Fruit fly (Drosophila melanogaster): ENCODE measurements around the gene CG14238.

The CG14238 gene

DNA sequence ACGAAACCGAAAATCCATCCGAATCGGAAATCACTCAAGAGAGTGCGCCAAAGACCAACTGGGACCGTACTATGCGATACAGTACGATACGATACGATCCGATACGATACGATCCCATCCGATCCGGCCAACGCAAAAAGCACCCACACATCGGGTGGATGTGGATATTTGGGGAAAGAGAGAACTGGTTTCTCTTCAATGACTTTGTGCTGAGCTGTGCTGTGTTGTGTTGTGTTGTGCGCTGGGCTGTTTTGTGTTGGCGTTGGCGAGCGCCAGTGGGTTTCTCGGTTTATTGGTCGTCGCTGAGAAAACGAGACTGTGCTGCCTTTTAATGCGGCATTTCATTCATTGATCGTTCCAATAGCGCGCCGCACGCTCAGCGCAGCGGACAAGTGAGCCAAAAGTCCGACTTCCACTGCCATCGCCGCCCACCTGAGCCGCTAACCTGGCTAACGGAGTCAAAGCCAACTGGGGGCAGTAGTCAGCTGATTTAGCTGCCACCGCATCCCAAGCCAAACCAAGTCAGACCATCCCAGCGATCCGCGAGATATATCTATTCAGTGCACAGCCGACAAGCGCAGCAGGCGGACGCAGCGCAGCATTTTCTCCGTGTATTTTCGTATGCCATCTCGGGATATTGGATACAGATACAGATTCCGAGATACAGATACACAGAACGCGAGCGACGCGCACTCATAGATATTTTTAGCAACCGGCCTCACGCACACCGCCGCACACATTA, 17.4 kb upstream of the CG14238 start, which contains the start of gene tx:
TSS of gene tx (plus strand) at position 324 of the 742 bp plus-strand sequence.
- peak; percentile 29; the same call in 1 of the 2 replicates for TF ChIP-seq amos (GFP tag; IDR thresholded peaks at IDR 0.05; ENCODE audit: partially characterized antibody)
- TF ChIP-seq CG10274 (GFP tag; optimal IDR thresholded peaks at IDR 0.05), result no peak
- peak; percentile 77; the same call in 1 of the 4 replicates for TF ChIP-seq chinmo (GFP tag; IDR thresholded peaks at IDR 0.05; ENCODE audit: partially characterized antibody)
- peak; percentile 10 for TF ChIP-seq mirr (GFP tag; optimal IDR thresholded peaks at IDR 0.05)
- TF ChIP-seq CG7928 (GFP tag; optimal IDR thresholded peaks at IDR 0.05), result no peak
- TF ChIP-seq HLH4C (GFP tag; IDR thresholded peaks at IDR 0.05; ENCODE audit: partially characterized antibody), result no peak
- TF ChIP-seq br (optimal IDR thresholded peaks at IDR 0.05), result no peak
- TF ChIP-seq Ets65A (GFP tag), result no peak
- TF ChIP-seq CG2116 (GFP tag; optimal IDR thresholded peaks at IDR 0.05), result no peak
- no peak for TF ChIP-seq CG9215 (GFP tag; IDR thresholded peaks at IDR 0.05)
- no peak for TF ChIP-seq Atf-2 (GFP tag; optimal IDR thresholded peaks at IDR 0.05)
- TF ChIP-seq abd-A (tag; optimal IDR thresholded peaks at IDR 0.05), result peak; percentile 64
- TF ChIP-seq hbn (GFP tag; IDR thresholded peaks at IDR 0.05; ENCODE audit: partially characterized antibody), result no peak
- no peak for TF ChIP-seq usp (GFP tag; optimal IDR thresholded peaks at IDR 0.05)
- 0 out of 3 replicates have a peak, but pooled peaks have one; percentile 7 for TF ChIP-seq CG6791 (GFP tag; IDR thresholded peaks at IDR 0.05; ENCODE audit: partially characterized antibody)
- no peak for TF ChIP-seq CG30020 (tag; optimal IDR thresholded peaks at IDR 0.05)
- 0 out of 3 replicates have a peak, but pooled peaks have one; percentile 47 for TF ChIP-seq hb (GFP tag; IDR thresholded peaks at IDR 0.05; ENCODE audit: partially characterized antibody)
- no peak for TF ChIP-seq Lim3 (GFP tag; IDR thresholded peaks at IDR 0.05)
- TF ChIP-seq CG32767 (GFP tag; IDR thresholded peaks at IDR 0.05), result peak; percentile 60
- TF ChIP-seq Mad (GFP tag; optimal IDR thresholded peaks at IDR 0.05), result no peak
- no peak for TF ChIP-seq HmgD (GFP tag; optimal IDR thresholded peaks at IDR 0.05)
- no peak for TF ChIP-seq gro (GFP tag; optimal IDR thresholded peaks at IDR 0.05)
- TF ChIP-seq CG11398 (GFP tag; optimal IDR thresholded peaks at IDR 0.05), result no peak
- TF ChIP-seq CG4730 (GFP tag; IDR thresholded peaks at IDR 0.05), result no peak
- TF ChIP-seq lab (GFP tag; optimal IDR thresholded peaks at IDR 0.05), result no peak
- no peak for TF ChIP-seq CG17361 (GFP tag; IDR thresholded peaks at IDR 0.05)
- no peak for TF ChIP-seq Kr (GFP tag; optimal IDR thresholded peaks at IDR 0.05)
- TF ChIP-seq ci (GFP tag; IDR thresholded peaks at IDR 0.05), result peak; percentile 13; the same call in 1 of the 3 replicates
- TF ChIP-seq CG3163 (GFP tag; optimal IDR thresholded peaks at IDR 0.05), result peak; percentile 92
- no peak for TF ChIP-seq Nf-YB (GFP tag; optimal IDR thresholded peaks at IDR 0.05)
- TF ChIP-seq Blimp-1 (GFP tag; optimal IDR thresholded peaks at IDR 0.05), result peak; percentile 70
- no peak for TF ChIP-seq Fer1 (GFP tag; optimal IDR thresholded peaks at IDR 0.05)
- peak; percentile 18; the same call in 1 of the 2 replicates for TF ChIP-seq Scr (GFP tag; IDR thresholded peaks at IDR 0.05; ENCODE audit: partially characterized antibody)
- no peak for TF ChIP-seq cato (GFP tag; optimal IDR thresholded peaks at IDR 0.05; ENCODE audit: borderline replicate concordance)
- TF ChIP-seq insv (GFP tag; optimal IDR thresholded peaks at IDR 0.05), result no peak
- 0 out of 2 replicates have a peak, but pooled peaks have one; percentile 20 for TF ChIP-seq E2f2 (GFP tag; IDR thresholded peaks at IDR 0.05)
- TF ChIP-seq CG1792 (GFP tag; optimal IDR thresholded peaks at IDR 0.05), result no peak
- TF ChIP-seq CG11695 (GFP tag; IDR thresholded peaks at IDR 0.05), result no peak
- TF ChIP-seq CG4820 (GFP tag; optimal IDR thresholded peaks at IDR 0.05), result no peak
- TF ChIP-seq CG34376 (GFP tag; optimal IDR thresholded peaks at IDR 0.05), result peak; percentile 27
- no peak for TF ChIP-seq ERR (GFP tag; optimal IDR thresholded peaks at IDR 0.05)
- TF ChIP-seq stwl (tag; optimal IDR thresholded peaks at IDR 0.05), result no peak
- TF ChIP-seq CG9932 (GFP tag; IDR thresholded peaks at IDR 0.05), result peak; percentile 40; the same call in 1 of the 2 replicates
- no peak for TF ChIP-seq CG15601 (tag; optimal IDR thresholded peaks at IDR 0.05)
- TF ChIP-seq CG15696 (tag; optimal IDR thresholded peaks at IDR 0.05), result no peak
- TF ChIP-seq CHES-1-like (GFP tag; optimal IDR thresholded peaks at IDR 0.05), result no peak
- TF ChIP-seq GATAe (GFP tag; conservative IDR thresholded peaks at IDR 0.05), result no peak
- peak; percentile 69 for TF ChIP-seq kni (GFP tag; optimal IDR thresholded peaks at IDR 0.05)
- peak; percentile 95 for TF ChIP-seq z (GFP tag; IDR thresholded peaks at IDR 0.05)

Measured in whole organism, embryonic.